Worm (Caenorhabditis elegans) whole organism, mixed stage, embryonic: Measurements from ENCODE around the gene ZK662.5.

Experiments used
- M03D4.4 ChIP-seq: sonication (generic microtip); optimal IDR thresholded peaks from 2 replicates; lab custom pipeline; 2017; ENCODE audit warnings: mild to moderate bottlenecking, missing genetic modification characterization, missing compliant biosample characterization
- bed-3 ChIP-seq: fragments of 200-800 bp; sonication (Bioruptor generic); optimal IDR thresholded peaks from 3 replicates; lab custom pipeline; 2018; ENCODE audit warnings: mild to moderate bottlenecking, missing genetic modification characterization, moderate library complexity, missing compliant biosample characterization
- blmp-1 ChIP-seq: fragments of 150-350 bp; optimal IDR thresholded peaks from 2 replicates; lab custom pipeline; 2014; ENCODE audit warnings: missing biosample characterization, missing genetic modification characterization
- ceh-39 ChIP-seq: fragments of 150-350 bp; optimal IDR thresholded peaks from 2 replicates; lab custom pipeline; 2014; ENCODE audit warnings: missing biosample characterization, missing genetic modification characterization
- ceh-43 ChIP-seq: fragments of 200-800 bp; sonication (Bioruptor generic); optimal IDR thresholded peaks from 2 replicates; lab custom pipeline; 2018; ENCODE audit warnings: mild to moderate bottlenecking, missing genetic modification characterization, moderate library complexity, missing compliant biosample characterization
- ceh-83 ChIP-seq: fragments of 200-800 bp; sonication (Bioruptor generic); optimal IDR thresholded peaks from 2 replicates; lab custom pipeline; 2018; ENCODE audit warnings: mild to moderate bottlenecking, missing genetic modification characterization, missing compliant biosample characterization
- ces-1 ChIP-seq: fragments of 150-350 bp; optimal IDR thresholded peaks from 2 replicates; lab custom pipeline; 2014; ENCODE audit warnings: missing biosample characterization, missing genetic modification reagents, missing genetic modification characterization
- cnd-1 ChIP-seq: fragments of 200-800 bp; sonication (Bioruptor generic); optimal IDR thresholded peaks from 2 replicates; lab custom pipeline; 2018; ENCODE audit warnings: mild to moderate bottlenecking, missing genetic modification characterization, missing compliant biosample characterization
- drap-1 ChIP-seq: fragments of 200-800 bp; sonication (Bioruptor generic); optimal IDR thresholded peaks from 3 replicates; lab custom pipeline; 2018; ENCODE audit warnings: mild to moderate bottlenecking, missing genetic modification characterization, missing compliant biosample characterization
- elt-1 ChIP-seq: sonication (generic microtip); optimal IDR thresholded peaks from 2 replicates; lab custom pipeline; 2017; ENCODE audit warnings: missing genetic modification characterization, mild to moderate bottlenecking, missing compliant biosample characterization, antibody characterized with exemption, moderate library complexity, borderline replicate concordance; ENCODE audit not compliant: insufficient read depth
- elt-3 ChIP-seq: fragments of 150-350 bp; optimal IDR thresholded peaks from 2 replicates; lab custom pipeline; 2014; ENCODE audit warnings: missing biosample characterization, missing genetic modification characterization
- flh-1 ChIP-seq: fragments of 200-800 bp; sonication (Bioruptor generic); optimal IDR thresholded peaks from 2 replicates; lab custom pipeline; 2018; ENCODE audit warnings: mild to moderate bottlenecking, missing genetic modification characterization, moderate library complexity, missing compliant biosample characterization
- ham-2 ChIP-seq: fragments of 200-800 bp; sonication (Bioruptor generic); optimal IDR thresholded peaks from 2 replicates; lab custom pipeline; 2018; ENCODE audit warnings: mild to moderate bottlenecking, missing genetic modification characterization, missing compliant biosample characterization
- hlh-1 ChIP-seq: fragments of 150-350 bp; optimal IDR thresholded peaks from 2 replicates; lab custom pipeline; 2014; ENCODE audit warnings: missing biosample characterization, missing genetic modification reagents, missing genetic modification characterization
- lin-13 ChIP-seq: fragments of 150-350 bp; optimal IDR thresholded peaks from 2 replicates; lab custom pipeline; 2014; ENCODE audit warnings: missing biosample characterization, missing genetic modification characterization
- lin-32 ChIP-seq: fragments of 200-800 bp; sonication (Bioruptor generic); optimal IDR thresholded peaks from 2 replicates; lab custom pipeline; 2018; ENCODE audit warnings: mild to moderate bottlenecking, missing genetic modification characterization, missing compliant biosample characterization
- lsy-2 ChIP-seq: fragments of 150-350 bp; optimal IDR thresholded peaks from 2 replicates; lab custom pipeline; 2014; ENCODE audit warnings: missing biosample characterization, missing genetic modification characterization
- mab-5 ChIP-seq: fragments of 150-350 bp; optimal IDR thresholded peaks from 2 replicates; lab custom pipeline; 2014; ENCODE audit warnings: missing biosample characterization, missing genetic modification characterization
- mep-1 ChIP-seq: fragments of 150-350 bp; optimal IDR thresholded peaks from 2 replicates; lab custom pipeline; 2017; ENCODE audit warnings: missing biosample characterization, missing genetic modification reagents, missing genetic modification characterization, inconsistent platforms
- mls-2 ChIP-seq: sonication (generic microtip); optimal IDR thresholded peaks from 2 replicates; lab custom pipeline; 2016; ENCODE audit warnings: mild to moderate bottlenecking, missing genetic modification characterization, moderate library complexity, missing compliant biosample characterization
- nhr-12 ChIP-seq: fragments of 150-350 bp; optimal IDR thresholded peaks from 2 replicates; lab custom pipeline; 2014; ENCODE audit warnings: missing biosample characterization, missing genetic modification characterization
- nhr-2 ChIP-seq: fragments of 150-350 bp; optimal IDR thresholded peaks from 2 replicates; lab custom pipeline; 2014; ENCODE audit warnings: missing biosample characterization, missing genetic modification characterization
- nhr-237 ChIP-seq: fragments of 150-350 bp; optimal IDR thresholded peaks from 2 replicates; lab custom pipeline; 2014; ENCODE audit warnings: missing biosample characterization, missing genetic modification characterization
- nhr-28 ChIP-seq: fragments of 150-350 bp; optimal IDR thresholded peaks from 2 replicates; lab custom pipeline; 2014; ENCODE audit warnings: missing biosample characterization, missing genetic modification characterization
- nhr-76 ChIP-seq: sonication (generic microtip); optimal IDR thresholded peaks from 2 replicates; lab custom pipeline; 2017; ENCODE audit warnings: missing biosample characterization, missing genetic modification characterization
- pha-4 ChIP-seq: fragments of 150-350 bp; optimal IDR thresholded peaks from 2 replicates; lab custom pipeline; 2018; ENCODE audit warnings: missing biosample characterization, missing genetic modification reagents, missing genetic modification characterization
- sem-2 ChIP-seq: fragments of 200-800 bp; sonication (Bioruptor generic); optimal IDR thresholded peaks from 2 replicates; lab custom pipeline; 2018; ENCODE audit warnings: mild to moderate bottlenecking, missing genetic modification characterization, missing compliant biosample characterization
- snpc-4 ChIP-seq: fragments of 150-350 bp; optimal IDR thresholded peaks from 2 replicates; lab custom pipeline; 2014; ENCODE audit warnings: missing biosample characterization, missing genetic modification characterization
- sptf-1 ChIP-seq: sonication (generic microtip); optimal IDR thresholded peaks from 2 replicates; lab custom pipeline; 2017; ENCODE audit warnings: mild to moderate bottlenecking, missing genetic modification characterization, moderate library complexity, missing compliant biosample characterization
- tbx-8 ChIP-seq: fragments of 200-800 bp; sonication (Bioruptor generic); optimal IDR thresholded peaks from 2 replicates; lab custom pipeline; 2018; ENCODE audit warnings: mild to moderate bottlenecking, missing genetic modification characterization, moderate library complexity, missing compliant biosample characterization
- unc-120 ChIP-seq: sonication (generic microtip); optimal IDR thresholded peaks from 2 replicates; lab custom pipeline; 2017; ENCODE audit warnings: missing genetic modification characterization, missing compliant biosample characterization; ENCODE audit not compliant: poor library complexity, severe bottlenecking
- unc-39 ChIP-seq: fragments of 150-350 bp; optimal IDR thresholded peaks from 2 replicates; lab custom pipeline; 2014; ENCODE audit warnings: missing biosample characterization, missing genetic modification characterization
- unc-62 ChIP-seq: fragments of 150-350 bp; optimal IDR thresholded peaks from 2 replicates; lab custom pipeline; 2014; ENCODE audit warnings: missing biosample characterization, missing genetic modification reagents, missing genetic modification characterization
- zip-8 ChIP-seq: fragments of 150-350 bp; optimal IDR thresholded peaks from 2 replicates; lab custom pipeline; 2014; ENCODE audit warnings: missing biosample characterization, missing genetic modification characterization
- ztf-11 ChIP-seq: fragments of 150-350 bp; optimal IDR thresholded peaks from 2 replicates; lab custom pipeline; 2014; ENCODE audit warnings: missing biosample characterization, missing genetic modification characterization

ZK662.5 gene

ce11 chrX:15704579-15705110 lies 16.8 kb upstream of the ZK662.5 start:
- TF ChIP-seq ceh-43 (GFP tag; lab: Kevin White, UChicago) (no peak), elt-1 (tag; lab: Kevin White, UChicago) (peak; percentile 70), zip-8 (tag; lab: Kevin White, UChicago) (no peak)

ce11 chrX:15706108-15706676 lies 15.3 kb upstream of the ZK662.5 start:
- TF ChIP-seq cnd-1: no peak
- TF ChIP-seq sem-2 (GFP tag; lab: Kevin White, UChicago): no peak
- no peak for TF ChIP-seq elt-1 (tag; lab: Kevin White, UChicago)
- no peak for TF ChIP-seq ham-2 (GFP tag; lab: Kevin White, UChicago)
- TF ChIP-seq ceh-39 (tag; lab: Kevin White, UChicago): no peak
- TF ChIP-seq blmp-1: no peak

ce11 chrX:15707366-15707892 lies 14.0 kb upstream of the ZK662.5 start:
- TF ChIP-seq pha-4 (tag; lab: Kevin White, UChicago) (peak; percentile 68), lin-32 (GFP tag; lab: Kevin White, UChicago) (no peak), mep-1 (tag; lab: Kevin White, UChicago) (peak; percentile 31), nhr-28 (tag; lab: Kevin White, UChicago) (no peak), snpc-4 (tag; lab: Kevin White, UChicago) (no peak), ztf-11 (tag; lab: Kevin White, UChicago) (peak; percentile 62), bed-3 (no peak), ceh-83 (GFP tag; lab: Kevin White, UChicago) (no peak), nhr-2 (tag; lab: Kevin White, UChicago) (peak; percentile 35), flh-1 (GFP tag; lab: Kevin White, UChicago) (no peak), ceh-39 (tag; lab: Kevin White, UChicago) (no peak), drap-1 (peak; percentile 61), elt-1 (tag; lab: Kevin White, UChicago) (peak; percentile 81), lin-13 (tag; lab: Kevin White, UChicago) (peak; percentile 43), unc-62 (peak; percentile 75), nhr-76 (tag; lab: Kevin White, UChicago) (no peak), tbx-8 (no peak), unc-39 (peak; percentile 20), zip-8 (tag; lab: Kevin White, UChicago) (no peak), mls-2 (tag; lab: Kevin White, UChicago) (peak; percentile 81), elt-3 (tag; lab: Kevin White, UChicago) (peak; percentile 22), nhr-12 (tag; lab: Kevin White, UChicago) (no peak), blmp-1 (no peak), mab-5 (tag; lab: Kevin White, UChicago) (no peak), M03D4.4 (peak; percentile 71), sptf-1 (tag; lab: Kevin White, UChicago) (peak; percentile 70), ces-1 (GFP tag; lab: Kevin White, UChicago) (peak; percentile 64), ceh-43 (GFP tag; lab: Kevin White, UChicago) (peak; percentile 49), sem-2 (GFP tag; lab: Kevin White, UChicago) (no peak), unc-120 (tag; lab: Kevin White, UChicago) (peak; percentile 68), hlh-1 (tag; lab: Kevin White, UChicago) (peak; percentile 80), ham-2 (GFP tag; lab: Kevin White, UChicago) (peak; percentile 52), cnd-1 (peak; percentile 46), nhr-237 (tag; lab: Kevin White, UChicago) (no peak), lsy-2 (tag; lab: Kevin White, UChicago) (peak; percentile 40)
